Worm (Caenorhabditis elegans): ENCODE data around the gene F07G11.1.

The F07G11.1 gene

ce11 chrV:7325285-7325684 is 18.1 kb downstream of the F07G11.1 start, which contains the start of gene srx-92:
TSS of gene srx-92 (minus strand) at chrV:7325385.
- TF ChIP-seq ceh-9 (tag; optimal IDR thresholded peaks at IDR 0.05): no peak
- TF ChIP-seq rnt-1 (tag; optimal IDR thresholded peaks at IDR 0.05): no peak
- TF ChIP-seq nfya-1 (tag; optimal IDR thresholded peaks at IDR 0.05): no peak
- TF ChIP-seq lim-6 (tag; optimal IDR thresholded peaks at IDR 0.05): no peak
- no peak for TF ChIP-seq pag-3 (tag; optimal IDR thresholded peaks at IDR 0.05; ENCODE audit: borderline replicate concordance)
- no peak for TF ChIP-seq unc-55 (GFP tag; optimal IDR thresholded peaks at IDR 0.05)
- TF ChIP-seq ztf-16 (tag; optimal IDR thresholded peaks at IDR 0.05): no peak
- TF ChIP-seq ahr-1 (tag; optimal IDR thresholded peaks at IDR 0.05): no peak
- TF ChIP-seq odd-2 (tag; optimal IDR thresholded peaks at IDR 0.05): no peak

DNA sequence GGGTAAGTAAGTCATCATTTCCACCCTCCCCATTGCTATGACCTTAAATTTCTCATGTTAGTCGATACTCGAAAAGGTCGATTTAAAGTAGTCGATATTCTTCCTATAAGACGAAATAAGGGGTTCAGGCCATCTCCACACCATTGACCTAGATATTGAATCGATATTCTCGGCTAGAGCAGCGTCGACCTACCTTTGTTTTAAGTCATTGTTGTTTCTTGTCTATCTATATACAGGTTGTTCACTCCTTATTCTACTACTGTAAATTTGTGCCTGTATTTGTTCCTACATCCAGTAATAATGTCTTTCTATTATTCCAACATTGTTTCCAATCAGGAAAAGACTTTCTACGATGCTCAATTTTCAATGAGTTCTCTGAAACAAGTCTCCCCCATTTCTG is 19.7 kb downstream of the F07G11.1 start, which contains the start of gene F10G2.4:
Gene F10G2.4, plus strand, starts transcription at position 301 of the 400 bp plus-strand sequence.
- TF ChIP-seq hlh-30 (tag; optimal IDR thresholded peaks at IDR 0.05; ENCODE audit: insufficient read depth): no peak
- TF ChIP-seq sox-2 (GFP tag; IDR thresholded peaks at IDR 0.05): no peak
- no peak for TF ChIP-seq ceh-48 (tag; optimal IDR thresholded peaks at IDR 0.05)
- no peak for TF ChIP-seq pax-1 (tag; optimal IDR thresholded peaks at IDR 0.05)
- TF ChIP-seq ztf-16 (tag; optimal IDR thresholded peaks at IDR 0.05): no peak
- TF ChIP-seq ttx-3 (tag; optimal IDR thresholded peaks at IDR 0.05): no peak
- TF ChIP-seq Y22D7AL.16 (tag; optimal IDR thresholded peaks at IDR 0.05): no peak
- no peak for TF ChIP-seq dve-1 (tag; optimal IDR thresholded peaks at IDR 0.05)
- TF ChIP-seq pag-3 (tag; optimal IDR thresholded peaks at IDR 0.05; ENCODE audit: borderline replicate concordance): no peak
- no peak for TF ChIP-seq C08G9.2 (tag; optimal IDR thresholded peaks at IDR 0.05)

DNA sequence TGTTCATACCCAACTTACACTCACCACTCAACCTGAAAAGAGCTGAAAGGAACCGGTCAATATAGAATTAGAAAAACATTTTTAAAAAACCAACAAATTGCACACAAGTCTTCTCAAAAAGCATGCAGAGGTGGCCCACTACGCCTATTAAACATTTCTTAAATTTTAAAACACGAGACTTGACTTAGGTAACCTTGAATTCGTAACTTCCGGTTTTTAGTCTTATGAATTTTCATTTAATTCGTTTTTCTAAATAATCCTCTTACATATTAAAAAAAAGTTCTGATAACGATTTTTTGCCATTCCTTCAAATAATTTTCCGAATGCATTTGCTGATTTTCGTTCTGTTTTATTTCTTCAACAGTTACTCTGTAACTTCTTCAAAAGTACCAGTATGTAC is 20.9 kb downstream of the F07G11.1 start, which contains the start of gene clec-7:
Gene clec-7, plus strand, starts transcription at position 301 of the 400 bp plus-strand sequence.
- TF ChIP-seq ceh-30 (tag; optimal IDR thresholded peaks at IDR 0.05) (no peak), hlh-15 (tag; optimal IDR thresholded peaks at IDR 0.05) (no peak), ceh-18 (tag; optimal IDR thresholded peaks at IDR 0.05) (no peak), pat-9 (tag; optimal IDR thresholded peaks at IDR 0.05) (no peak), tbx-2 (tag; optimal IDR thresholded peaks at IDR 0.05) (no peak), hlh-13 (GFP tag; optimal IDR thresholded peaks at IDR 0.05) (no peak), madf-2 (tag; optimal IDR thresholded peaks at IDR 0.05) (no peak)

- TF ChIP-seq nhr-232 (tag; optimal IDR thresholded peaks at IDR 0.05): no peak
- no peak for TF ChIP-seq C38D4.7 (GFP tag; optimal IDR thresholded peaks at IDR 0.05)
- TF ChIP-seq nhr-11 (tag; optimal IDR thresholded peaks at IDR 0.05): no peak
- TF ChIP-seq pag-3 (tag; optimal IDR thresholded peaks at IDR 0.05; ENCODE audit: borderline replicate concordance): no peak
- no peak for TF ChIP-seq zip-5 (tag; optimal IDR thresholded peaks at IDR 0.05)
- TF ChIP-seq madf-2 (tag; optimal IDR thresholded peaks at IDR 0.05): no peak
- TF ChIP-seq tbx-2 (tag; optimal IDR thresholded peaks at IDR 0.05): no peak
- no peak for TF ChIP-seq K09A11.1 (tag; optimal IDR thresholded peaks at IDR 0.05; ENCODE audit: insufficient read depth)
- TF ChIP-seq eyg-1 (tag; optimal IDR thresholded peaks at IDR 0.05): no peak
- TF ChIP-seq ceh-14 (tag; optimal IDR thresholded peaks at IDR 0.05): no peak
- TF ChIP-seq elt-2 (tag; optimal IDR thresholded peaks at IDR 0.05): no peak
- TF ChIP-seq syd-9 (tag; optimal IDR thresholded peaks at IDR 0.05): no peak
- no peak for TF ChIP-seq unc-3 (GFP tag; conservative IDR thresholded peaks at IDR 0.05)
- no peak for TF ChIP-seq unc-3 (tag; optimal IDR thresholded peaks at IDR 0.05)
- TF ChIP-seq unc-42 (tag; optimal IDR thresholded peaks at IDR 0.05): no peak
- no peak for TF ChIP-seq pqm-1 (tag; optimal IDR thresholded peaks at IDR 0.05)
Observed at ce11 chrV:7330868-7331267, 23.7 kb downstream of the F07G11.1 start, which contains the start of gene F10G2.2. TSS of gene F10G2.2 (plus strand) at chrV:7331168.
